Fruit fly (Drosophila melanogaster) ovary, adult (tissue): ENCODE data around the gene csw.
A peak's percentile ranks its signal among the peaks of the same experiment; 100 is the strongest.

ENCODE experiments used
- CG17801 ChIP-seq: fragments of 200-800 bp; optimal IDR thresholded peaks from 2 replicates; lab custom pipeline; 2019; ENCODE audit warnings: missing biosample characterization, mild to moderate bottlenecking, missing genetic modification characterization, moderate library complexity; ENCODE audit not compliant: partially characterized antibody

Gene csw

dm6 chrX:2138417-2138816 lies 44.4 kb downstream of the csw start:
- TF ChIP-seq CG17801 (GFP tag; lab: Kevin White, UChicago): no peak

DNA sequence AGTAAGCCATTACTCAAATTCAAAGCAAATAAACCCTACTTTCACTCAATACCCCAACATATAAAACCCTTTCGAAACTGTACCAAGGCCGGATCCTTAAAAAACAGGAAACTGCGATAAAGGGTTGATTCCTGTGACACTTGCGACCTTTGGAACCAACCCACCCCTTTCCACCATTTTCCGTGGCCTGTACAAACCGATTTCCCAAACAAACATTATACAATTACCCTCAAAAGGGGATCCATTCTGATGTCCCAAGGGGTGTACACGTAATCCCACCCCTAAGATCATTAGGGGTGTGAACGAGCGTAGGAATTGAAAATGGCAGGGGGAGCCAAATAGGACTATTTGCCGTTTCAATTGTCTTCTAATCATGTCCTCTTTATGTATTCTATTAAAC lies 45.6 kb downstream of the csw start:
- TF ChIP-seq CG17801 (GFP tag; lab: Kevin White, UChicago): no peak

dm6 chrX:2140487-2140886 lies 46.5 kb downstream of the csw start:
- TF ChIP-seq CG17801 (GFP tag; lab: Kevin White, UChicago): no peak

DNA sequence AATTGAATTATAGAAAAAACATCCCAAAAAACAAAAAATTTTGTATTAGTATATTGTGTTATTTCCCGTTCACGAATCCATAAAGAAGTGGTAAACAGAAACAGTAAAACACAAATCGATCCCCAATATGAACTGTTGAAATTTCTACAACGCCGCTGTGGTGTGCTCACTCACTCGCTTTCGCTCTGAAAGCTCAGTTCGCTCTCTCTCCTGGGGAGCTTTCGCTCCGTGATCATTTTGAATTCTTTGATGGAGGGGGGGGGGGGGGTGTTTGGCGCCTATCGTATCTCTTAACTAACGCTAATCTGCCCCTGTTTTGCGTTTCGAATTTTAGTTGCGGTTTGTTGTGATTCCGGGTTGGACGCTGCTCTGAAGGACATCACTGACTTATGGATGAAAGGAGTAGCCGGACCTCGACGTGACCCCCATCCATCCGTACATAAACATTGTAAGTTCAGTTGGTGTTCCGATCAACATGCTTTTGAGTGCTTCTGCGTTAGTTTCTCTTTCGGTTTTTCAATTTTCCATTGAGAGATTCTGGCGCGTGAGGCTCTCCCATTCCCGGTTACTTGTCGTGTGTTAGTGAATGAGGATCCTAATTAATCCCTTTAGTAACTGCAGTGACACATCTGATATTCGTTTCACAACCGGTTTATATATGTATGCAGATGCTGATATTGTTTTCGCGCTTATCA lies 47.3 kb downstream of the csw start, which contains the start of gene D2hgdh:
Gene D2hgdh, plus strand, starts transcription at position 331 of the 695 bp plus-strand sequence.
- TF ChIP-seq CG17801 (GFP tag; lab: Kevin White, UChicago): peak; percentile 2

dm6 chrX:2141854-2142216 lies 47.8 kb downstream of the csw start:
- peak; percentile 53 for TF ChIP-seq CG17801 (GFP tag; lab: Kevin White, UChicago)

dm6 chrX:2142275-2142934 lies 48.4 kb downstream of the csw start:
- no peak for TF ChIP-seq CG17801 (GFP tag; lab: Kevin White, UChicago)

dm6 chrX:2142935-2143312 lies 48.9 kb downstream of the csw start:
- TF ChIP-seq CG17801 (GFP tag; lab: Kevin White, UChicago): no peak

DNA sequence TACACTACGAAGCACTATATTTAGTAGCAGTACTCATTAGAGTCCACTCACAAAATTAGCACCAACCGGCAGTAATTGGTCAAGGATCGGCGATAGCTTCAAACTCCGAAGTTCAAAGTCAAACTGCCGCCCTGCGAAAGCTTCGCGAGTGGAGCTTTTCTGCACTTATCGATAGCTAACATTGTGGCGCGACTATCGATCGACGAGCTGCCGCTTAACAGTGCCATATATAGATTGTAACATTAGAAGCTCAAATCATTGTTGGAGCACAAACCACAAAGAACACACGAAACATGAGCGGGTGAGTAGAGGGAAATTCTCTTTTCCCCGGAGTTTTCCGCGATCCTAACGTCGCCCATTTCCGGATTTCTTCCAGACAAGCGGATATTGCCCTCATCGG lies 51.1 kb downstream of the csw start, which contains the start of gene Pgd:
Gene Pgd, plus strand, starts transcription at position 23 of the 400 bp plus-strand sequence.
- TF ChIP-seq CG17801 (GFP tag; lab: Kevin White, UChicago): peak; percentile 73

DNA sequence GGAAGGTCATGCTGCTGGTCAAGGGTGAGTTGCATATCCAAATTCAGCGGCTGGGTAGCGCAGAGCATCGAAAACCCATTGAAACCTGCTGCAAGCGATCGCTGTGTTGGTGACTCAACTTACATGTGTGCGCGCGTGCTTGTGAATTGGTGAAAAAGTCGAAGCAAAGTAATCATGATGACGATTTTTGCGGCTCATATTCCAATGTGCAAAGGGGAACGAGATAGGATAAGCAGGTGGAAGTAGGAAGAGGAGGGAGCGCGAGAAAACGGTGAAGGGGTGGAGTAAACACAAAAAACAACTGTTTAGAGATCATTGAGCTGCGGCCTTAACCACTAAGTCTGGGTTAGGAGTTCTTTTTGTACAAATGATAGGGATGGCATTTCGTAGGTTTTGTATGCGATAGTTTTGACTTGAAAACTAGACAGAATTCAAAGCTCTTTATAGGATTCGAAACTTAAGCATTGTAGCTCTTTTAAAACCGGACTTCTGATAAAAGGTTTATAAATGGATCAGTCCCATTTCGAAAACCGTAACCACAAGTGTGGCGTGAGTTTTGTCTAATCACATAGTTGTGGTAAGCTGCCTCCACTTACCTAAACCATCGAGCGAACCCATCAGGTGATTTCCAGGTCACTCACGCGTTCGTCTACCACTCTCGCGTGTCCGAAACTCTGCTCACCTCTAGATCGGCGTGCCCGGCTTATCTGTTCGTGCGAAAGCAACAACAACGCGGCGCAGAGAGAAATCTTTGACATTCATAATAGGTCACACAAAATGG lies 51.8 kb downstream of the csw start:
- peak; percentile 80 for TF ChIP-seq CG17801 (GFP tag; lab: Kevin White, UChicago)

- no peak for TF ChIP-seq CG17801 (GFP tag; lab: Kevin White, UChicago)
These were observed 52.5 kb downstream of the csw start for dm6 chrX:2146574-2146973.

dm6 chrX:2147475-2147874 lies 53.4 kb downstream of the csw start:
- no peak for TF ChIP-seq CG17801 (GFP tag; lab: Kevin White, UChicago)

dm6 chrX:2148671-2149070 lies 54.6 kb downstream of the csw start:
- TF ChIP-seq CG17801 (GFP tag; lab: Kevin White, UChicago): no peak

- TF ChIP-seq CG17801 (GFP tag; lab: Kevin White, UChicago): peak; percentile 41
These were observed 55.4 kb downstream of the csw start, which contains the start of gene bcn92 for dm6 chrX:2149478-2149877. Gene bcn92, minus strand, starts transcription at chrX:2149647.

dm6 chrX:2155868-2156267 lies 61.8 kb downstream of the csw start:
- peak; percentile 38 for TF ChIP-seq CG17801 (GFP tag; lab: Kevin White, UChicago)

dm6 chrX:2157929-2158610 lies 64.0 kb downstream of the csw start:
- TF ChIP-seq CG17801 (GFP tag; lab: Kevin White, UChicago): no peak
